Worm (Caenorhabditis elegans) whole organism, late embryonic: ENCODE measurements around the gene jmjd-1.1.
A peak's percentile ranks its signal among the peaks of the same experiment; 100 is the strongest.

Experiments used
- C38D4.7 ChIP-seq: fragments of 200-800 bp; sonication (Bioruptor generic); optimal IDR thresholded peaks from 2 replicates; lab custom pipeline; 2018; ENCODE audit warnings: mild to moderate bottlenecking, missing genetic modification characterization, moderate library complexity, missing compliant biosample characterization
- F13H6.1 ChIP-seq: sonication (generic microtip); optimal IDR thresholded peaks from 2 replicates; lab custom pipeline; 2016; ENCODE audit warnings: missing genetic modification characterization, missing compliant biosample characterization
- K02D7.2 ChIP-seq: sonication (generic microtip); optimal IDR thresholded peaks from 2 replicates; lab custom pipeline; 2017; ENCODE audit warnings: mild to moderate bottlenecking, missing genetic modification characterization, missing compliant biosample characterization
- T23F11.4 ChIP-seq: fragments of 200-800 bp; sonication (Bioruptor generic); optimal IDR thresholded peaks from 2 replicates; lab custom pipeline; 2018; ENCODE audit warnings: mild to moderate bottlenecking, missing genetic modification characterization, missing compliant biosample characterization
- ama-1 ChIP-seq: fragments of 150-350 bp; optimal IDR thresholded peaks from 2 replicates; lab custom pipeline; 2014
- ceh-14 ChIP-seq: sonication (generic microtip); optimal IDR thresholded peaks from 2 replicates; lab custom pipeline; 2016; ENCODE audit warnings: missing genotype, missing genetic modification characterization, missing compliant biosample characterization
- ceh-18 ChIP-seq: sonication (generic microtip); optimal IDR thresholded peaks from 2 replicates; lab custom pipeline; 2016; ENCODE audit warnings: missing genetic modification characterization, missing compliant biosample characterization
- ceh-19 ChIP-seq: fragments of 200-800 bp; sonication (Bioruptor generic); optimal IDR thresholded peaks from 2 replicates; lab custom pipeline; 2018; ENCODE audit warnings: mild to moderate bottlenecking, missing genetic modification characterization, missing compliant biosample characterization
- ceh-24 ChIP-seq: sonication (generic microtip); optimal IDR thresholded peaks from 2 replicates; lab custom pipeline; 2016; ENCODE audit warnings: mild to moderate bottlenecking, missing genetic modification characterization, missing compliant biosample characterization
- ceh-34 ChIP-seq: sonication (generic microtip); optimal IDR thresholded peaks from 2 replicates; lab custom pipeline; 2016; ENCODE audit warnings: mild to moderate bottlenecking, missing genetic modification characterization, missing compliant biosample characterization
- ceh-45 ChIP-seq: fragments of 200-800 bp; sonication (Bioruptor generic); IDR thresholded peaks from 2 replicates; pipeline ENCODE4 v1.3.6; 2022; ENCODE audit warnings: missing genetic modification reagents, missing genetic modification characterization, missing compliant biosample characterization
- che-1 ChIP-seq: sonication (generic microtip); optimal IDR thresholded peaks from 2 replicates; lab custom pipeline; 2016; ENCODE audit warnings: mild to moderate bottlenecking, missing genetic modification characterization, missing compliant biosample characterization
- dve-1 ChIP-seq: sonication (generic microtip); optimal IDR thresholded peaks from 2 replicates; lab custom pipeline; 2017; ENCODE audit warnings: antibody characterized with exemption, mild to moderate bottlenecking, missing genetic modification characterization, missing compliant biosample characterization
- fax-1 ChIP-seq: sonication (generic microtip); optimal IDR thresholded peaks from 2 replicates; lab custom pipeline; 2016; ENCODE audit warnings: missing genotype, missing genetic modification characterization, missing compliant biosample characterization
- gmeb-2 ChIP-seq: sonication (generic microtip); optimal IDR thresholded peaks from 2 replicates; lab custom pipeline; 2016; ENCODE audit warnings: missing genetic modification characterization, inconsistent platforms, missing compliant biosample characterization
- hlh-13 ChIP-seq: fragments of 200-800 bp; sonication (Bioruptor generic); optimal IDR thresholded peaks from 2 replicates; lab custom pipeline; 2018; ENCODE audit warnings: mild to moderate bottlenecking, missing genetic modification characterization, missing compliant biosample characterization
- hlh-15 ChIP-seq: sonication (generic microtip); optimal IDR thresholded peaks from 2 replicates; lab custom pipeline; 2016; ENCODE audit warnings: missing genetic modification characterization, missing compliant biosample characterization
- hlh-30 ChIP-seq: sonication (generic microtip); optimal IDR thresholded peaks from 2 replicates; lab custom pipeline; 2017; ENCODE audit warnings: antibody characterized with exemption, missing genetic modification characterization, missing compliant biosample characterization; ENCODE audit not compliant: insufficient read depth
- lin-11 ChIP-seq: fragments of 200-800 bp; sonication (Bioruptor generic); optimal IDR thresholded peaks from 2 replicates; lab custom pipeline; 2018; ENCODE audit warnings: mild to moderate bottlenecking, missing genetic modification characterization, missing compliant biosample characterization
- mec-3 ChIP-seq: sonication (generic microtip); optimal IDR thresholded peaks from 2 replicates; lab custom pipeline; 2016; ENCODE audit warnings: borderline replicate concordance, missing genetic modification characterization, missing compliant biosample characterization
- nfya-1 ChIP-seq: sonication (generic microtip); optimal IDR thresholded peaks from 2 replicates; lab custom pipeline; 2017; ENCODE audit warnings: missing genetic modification characterization, mild to moderate bottlenecking, missing compliant biosample characterization, antibody characterized with exemption, moderate library complexity
- nhr-232 ChIP-seq: sonication (generic microtip); optimal IDR thresholded peaks from 2 replicates; lab custom pipeline; 2016; ENCODE audit warnings: missing genetic modification characterization, missing compliant biosample characterization
- npax-4 ChIP-seq: sonication (generic microtip); optimal IDR thresholded peaks from 2 replicates; lab custom pipeline; 2016; ENCODE audit warnings: missing genetic modification characterization, missing compliant biosample characterization
- odd-2 ChIP-seq: sonication (generic microtip); optimal IDR thresholded peaks from 2 replicates; lab custom pipeline; 2017; ENCODE audit warnings: antibody characterized with exemption, mild to moderate bottlenecking, missing genetic modification characterization, missing compliant biosample characterization
- pag-3 ChIP-seq: sonication (generic microtip); optimal IDR thresholded peaks from 2 replicates; lab custom pipeline; 2016; ENCODE audit warnings: missing compliant biosample characterization, missing genetic modification characterization, borderline replicate concordance
- pat-9 ChIP-seq: fragments of 200-800 bp; sonication (Bioruptor generic); optimal IDR thresholded peaks from 2 replicates; lab custom pipeline; 2018; ENCODE audit warnings: mild to moderate bottlenecking, missing genetic modification characterization, moderate library complexity, missing compliant biosample characterization
- pha-2 ChIP-seq: sonication (generic microtip); optimal IDR thresholded peaks from 2 replicates; lab custom pipeline; 2017; ENCODE audit warnings: mild to moderate bottlenecking, missing genetic modification characterization, missing compliant biosample characterization
- pha-4 ChIP-seq: fragments of 150-350 bp; optimal IDR thresholded peaks from 2 replicates; lab custom pipeline; 2018; ENCODE audit warnings: missing biosample characterization, missing genetic modification reagents, missing genetic modification characterization
- pros-1 ChIP-seq: fragments of 150-350 bp; optimal IDR thresholded peaks from 2 replicates; lab custom pipeline; 2014; ENCODE audit warnings: missing biosample characterization, missing genetic modification reagents, missing genetic modification characterization
- sdc-2 ChIP-seq: sonication (generic microtip); optimal IDR thresholded peaks from 2 replicates; lab custom pipeline; 2016; ENCODE audit warnings: missing genotype, missing genetic modification characterization, missing compliant biosample characterization
- tbx-2 ChIP-seq: sonication (generic microtip); optimal IDR thresholded peaks from 2 replicates; lab custom pipeline; 2016; ENCODE audit warnings: missing genetic modification characterization, missing compliant biosample characterization
- tbx-7 ChIP-seq: sonication (generic microtip); optimal IDR thresholded peaks from 2 replicates; lab custom pipeline; 2016; ENCODE audit warnings: missing genotype, missing genetic modification characterization, missing compliant biosample characterization
- ttx-3 ChIP-seq: sonication (generic microtip); optimal IDR thresholded peaks from 2 replicates; lab custom pipeline; 2016; ENCODE audit warnings: missing genetic modification reagents, missing genetic modification characterization, missing compliant biosample characterization
- unc-42 ChIP-seq: sonication (generic microtip); optimal IDR thresholded peaks from 2 replicates; lab custom pipeline; 2016; ENCODE audit warnings: missing genotype, missing genetic modification characterization, missing compliant biosample characterization
- unc-55 ChIP-seq: sonication (generic microtip); optimal IDR thresholded peaks from 2 replicates; lab custom pipeline; 2017; ENCODE audit warnings: missing biosample characterization, missing genetic modification reagents, missing genetic modification characterization

The jmjd-1.1 gene

DNA sequence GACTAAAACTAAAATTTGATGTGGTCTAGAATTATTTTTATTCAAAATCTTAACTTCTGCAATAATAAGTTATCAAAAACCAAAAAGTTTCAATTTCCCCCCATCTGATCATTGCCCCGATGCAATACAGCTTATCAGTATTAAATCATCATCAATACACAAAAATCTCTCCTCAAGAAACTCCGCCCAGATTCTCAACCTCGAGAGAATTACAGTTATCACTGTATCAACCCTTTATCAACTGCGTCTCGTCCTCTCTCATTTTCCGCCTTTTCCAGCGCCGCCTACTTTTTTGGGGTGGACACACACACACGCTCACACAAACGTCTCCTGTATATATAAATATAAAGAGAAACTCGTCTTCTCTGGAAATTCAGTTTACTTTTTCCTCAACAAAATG is 36.0 kb downstream of the jmjd-1.1 start, which contains the start of gene T27D12.1:
Gene T27D12.1, plus strand, starts transcription at position 301 of the 400 bp plus-strand sequence.
- TF ChIP-seq che-1 (tag; lab: Kevin White, UChicago): no peak

ce11 chrII:11842766-11843165 is 36.4 kb downstream of the jmjd-1.1 start:
- TF ChIP-seq tbx-7 (tag; lab: Kevin White, UChicago) (no peak), unc-42 (tag; lab: Kevin White, UChicago) (no peak), pag-3 (tag; lab: Kevin White, UChicago) (no peak), npax-4 (tag; lab: Kevin White, UChicago) (no peak), ceh-24 (no peak), T23F11.4 (GFP tag; lab: Kevin White, UChicago) (no peak), sdc-2 (tag; lab: Kevin White, UChicago) (no peak), ceh-19 (GFP tag; lab: Kevin White, UChicago) (no peak)

DNA sequence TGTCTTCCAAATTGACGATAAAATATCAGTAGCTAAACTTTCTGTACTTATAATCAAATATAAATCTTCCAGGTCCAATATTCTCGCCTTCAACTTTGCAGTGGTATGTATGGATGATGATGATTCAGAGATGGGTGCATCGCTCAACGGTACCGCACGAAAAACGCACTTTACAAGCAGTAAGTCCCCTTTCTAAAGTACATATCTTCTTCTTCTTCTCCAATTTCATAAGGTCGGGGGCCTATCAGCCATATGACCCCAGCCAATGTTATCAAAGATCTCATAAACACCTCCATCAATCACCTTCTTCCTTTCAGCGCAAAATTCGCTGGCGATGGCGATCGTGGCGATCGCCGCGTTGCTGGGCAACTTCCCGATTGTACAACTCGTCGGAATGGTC is 37.1 kb downstream of the jmjd-1.1 start:
- no peak for TF ChIP-seq ceh-18 (tag; lab: Kevin White, UChicago)
- no peak for TF ChIP-seq hlh-15
- no peak for TF ChIP-seq nhr-232 (tag; lab: Kevin White, UChicago)
- no peak for TF ChIP-seq hlh-30
- TF ChIP-seq ceh-45 (GFP tag; lab: Robert Waterston, UW): no peak
- TF ChIP-seq ama-1 (lab: Kevin White, UChicago): no peak
- no peak for TF ChIP-seq npax-4 (tag; lab: Kevin White, UChicago)
- no peak for TF ChIP-seq ttx-3 (tag; lab: Kevin White, UChicago)
- TF ChIP-seq pros-1 (tag; lab: Kevin White, UChicago): no peak
- no peak for TF ChIP-seq tbx-7 (tag; lab: Kevin White, UChicago)
- no peak for TF ChIP-seq K02D7.2 (tag; lab: Kevin White, UChicago)
- TF ChIP-seq hlh-13 (GFP tag; lab: Kevin White, UChicago): no peak
- TF ChIP-seq lin-11 (tag; lab: Kevin White, UChicago): no peak
- no peak for TF ChIP-seq ceh-14 (tag; lab: Kevin White, UChicago)
- no peak for TF ChIP-seq pat-9 (tag; lab: Kevin White, UChicago)
- TF ChIP-seq mec-3 (tag; lab: Kevin White, UChicago): no peak

DNA sequence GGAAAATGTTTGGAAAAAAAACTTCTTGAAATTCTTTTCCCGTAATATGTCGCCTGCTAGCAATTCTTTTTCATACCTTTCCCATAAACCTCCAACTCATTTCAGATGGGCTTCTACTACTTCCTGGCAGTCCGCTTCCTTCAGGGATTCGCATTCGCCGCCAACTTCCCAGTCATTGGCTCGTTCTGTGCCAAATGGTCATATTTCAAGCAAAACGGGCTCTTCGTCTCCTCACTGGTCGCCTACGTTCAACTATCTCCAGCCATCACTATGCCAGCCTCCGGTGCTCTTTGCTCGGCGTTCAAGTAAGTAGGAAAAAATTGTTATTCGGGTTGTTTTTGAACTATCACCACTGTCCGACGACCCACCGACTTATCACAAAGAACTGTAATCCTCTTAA is 37.7 kb downstream of the jmjd-1.1 start:
- TF ChIP-seq F13H6.1 (tag; lab: Kevin White, UChicago) (no peak), pros-1 (tag; lab: Kevin White, UChicago) (no peak), ceh-45 (GFP tag; lab: Robert Waterston, UW) (no peak), ceh-34 (no peak), tbx-7 (tag; lab: Kevin White, UChicago) (no peak), ceh-19 (GFP tag; lab: Kevin White, UChicago) (no peak), pha-4 (no peak), odd-2 (no peak), C38D4.7 (GFP tag; lab: Kevin White, UChicago) (no peak), dve-1 (tag; lab: Kevin White, UChicago) (no peak), fax-1 (tag; lab: Kevin White, UChicago) (no peak), unc-55 (no peak), pha-2 (tag; lab: Kevin White, UChicago) (no peak)

ce11 chrII:11844984-11845383 is 38.6 kb downstream of the jmjd-1.1 start:
- no peak for TF ChIP-seq nfya-1 (tag; lab: Kevin White, UChicago)
- TF ChIP-seq gmeb-2: no peak
- TF ChIP-seq lin-11 (tag; lab: Kevin White, UChicago): no peak
- TF ChIP-seq T23F11.4 (GFP tag; lab: Kevin White, UChicago): no peak
- no peak for TF ChIP-seq hlh-13 (GFP tag; lab: Kevin White, UChicago)
- peak; percentile 7 for TF ChIP-seq sdc-2 (tag; lab: Kevin White, UChicago)
- no peak for TF ChIP-seq tbx-7 (tag; lab: Kevin White, UChicago)
- no peak for TF ChIP-seq tbx-2 (tag; lab: Kevin White, UChicago)
